Worm (Caenorhabditis elegans): ENCODE measurements around the gene spot-1.

- no peak for TF ChIP-seq ets-4 (GFP tag; optimal IDR thresholded peaks at IDR 0.05)
- TF ChIP-seq mel-28 (tag; optimal IDR thresholded peaks at IDR 0.05; ENCODE audit: borderline replicate concordance): no peak
- no peak for TF ChIP-seq snpc-4 (GFP tag; optimal IDR thresholded peaks at IDR 0.05)
- no peak for TF ChIP-seq snpc-4 (tag; optimal IDR thresholded peaks at IDR 0.05)
Measured at ce11 chrIII:7290462-7290861, 13.4 kb upstream of the spot-1 start, which contains the start of gene algn-11.
